Fruit fly (Drosophila melanogaster) whole organism, pupa: ENCODE data around the gene Epp.

Experiments
- CG10348 ChIP-seq: fragments of 200-800 bp; sonication (Bioruptor generic); IDR thresholded peaks from 2 replicates; pipeline ENCODE4 v1.3.6; 2022; ENCODE audit warnings: missing biosample characterization, missing genetic modification characterization
- CG12605 ChIP-seq: fragments of 200-800 bp; sonication (Bioruptor generic); IDR thresholded peaks from 2 replicates; pipeline ENCODE4 v1.3.6; 2022; ENCODE audit warnings: missing biosample characterization, missing genetic modification characterization
- CG13204 ChIP-seq: fragments of 200-800 bp; sonication (Bioruptor generic); optimal IDR thresholded peaks from 2 replicates; lab custom pipeline; 2018; ENCODE audit warnings: missing biosample characterization, mild to moderate bottlenecking, missing genetic modification characterization, moderate library complexity
- CG14655 ChIP-seq: fragments of 200-800 bp; sonication (Bioruptor generic); optimal IDR thresholded peaks from 3 replicates; lab custom pipeline; 2017; ENCODE audit warnings: mild to moderate bottlenecking, missing biosample characterization, missing genetic modification reagents, missing genetic modification characterization
- CG15710 ChIP-seq: fragments of 200-800 bp; sonication (Bioruptor generic); optimal IDR thresholded peaks from 2 replicates; lab custom pipeline; 2018; ENCODE audit warnings: missing biosample characterization, mild to moderate bottlenecking, missing genetic modification characterization, moderate library complexity
- CG17806 ChIP-seq: fragments of 200-800 bp; sonication (Bioruptor generic); optimal IDR thresholded peaks from 2 replicates; lab custom pipeline; 2018; ENCODE audit warnings: missing biosample characterization, mild to moderate bottlenecking, missing genetic modification characterization, moderate library complexity
- CG32121 ChIP-seq: fragments of 200-800 bp; sonication (Bioruptor generic); IDR thresholded peaks from 2 replicates; pipeline ENCODE4 v1.3.6; 2022; ENCODE audit warnings: missing biosample characterization, missing genetic modification characterization
- CG34367 ChIP-seq: fragments of 200-800 bp; sonication (Bioruptor generic); optimal IDR thresholded peaks from 2 replicates; lab custom pipeline; 2018; ENCODE audit warnings: missing biosample characterization, mild to moderate bottlenecking, missing genetic modification characterization
- CG4496 ChIP-seq: fragments of 200-800 bp; sonication (Bioruptor generic); IDR thresholded peaks from 3 replicates; pipeline ENCODE4 v1.3.6; 2022; ENCODE audit warnings: missing biosample characterization, missing genetic modification characterization
- CG8159 ChIP-seq: fragments of 200-800 bp; sonication (Bioruptor generic); optimal IDR thresholded peaks from 3 replicates; lab custom pipeline; 2018; ENCODE audit warnings: missing biosample characterization, mild to moderate bottlenecking, missing genetic modification characterization, moderate library complexity
- CG8301 ChIP-seq: fragments of 200-800 bp; sonication (Bioruptor generic); optimal IDR thresholded peaks from 2 replicates; lab custom pipeline; 2018; ENCODE audit warnings: missing biosample characterization, mild to moderate bottlenecking, missing genetic modification characterization
- CG9948 ChIP-seq: fragments of 200-800 bp; sonication (Bioruptor generic); optimal IDR thresholded peaks from 2 replicates; lab custom pipeline; 2018; ENCODE audit warnings: missing biosample characterization, mild to moderate bottlenecking, missing genetic modification characterization, moderate library complexity
- D1 ChIP-seq: fragments of 200-800 bp; sonication (Bioruptor generic); optimal IDR thresholded peaks from 2 replicates; lab custom pipeline; 2018; ENCODE audit warnings: missing biosample characterization, mild to moderate bottlenecking, missing genetic modification characterization, moderate library complexity
- EcR ChIP-seq: fragments of 200-800 bp; sonication (Bioruptor generic); optimal IDR thresholded peaks from 3 replicates; lab custom pipeline; 2019; ENCODE audit warnings: missing biosample characterization, missing genetic modification characterization, mild to moderate bottlenecking, moderate library complexity, missing genetic modification reagents
- Ets98B ChIP-seq: fragments of 200-800 bp; sonication (Bioruptor generic); IDR thresholded peaks from 2 replicates; pipeline ENCODE4 v1.3.6; 2022; ENCODE audit warnings: missing biosample characterization, missing genetic modification characterization
- Pif1A ChIP-seq: fragments of 200-800 bp; sonication (Bioruptor generic); optimal IDR thresholded peaks from 3 replicates; lab custom pipeline; 2016; ENCODE audit warnings: missing biosample characterization, missing genetic modification characterization
- Pif1B ChIP-seq: fragments of 200-800 bp; sonication (Bioruptor generic); optimal IDR thresholded peaks from 3 replicates; lab custom pipeline; 2016; ENCODE audit warnings: missing biosample characterization, missing genetic modification characterization
- Snoo ChIP-seq: fragments of 200-800 bp; sonication (Bioruptor generic); optimal IDR thresholded peaks from 3 replicates; lab custom pipeline; 2017; ENCODE audit warnings: missing biosample characterization, mild to moderate bottlenecking, missing genetic modification characterization, inconsistent platforms
- fd96Ca ChIP-seq: fragments of 200-800 bp; sonication (Bioruptor generic); IDR thresholded peaks from 3 replicates; pipeline ENCODE4 v1.3.6; 2022; ENCODE audit warnings: missing biosample characterization, missing genetic modification characterization
- gl ChIP-seq: fragments of 200-800 bp; sonication (Bioruptor generic); optimal IDR thresholded peaks from 2 replicates; lab custom pipeline; 2018; ENCODE audit warnings: missing biosample characterization, mild to moderate bottlenecking, missing genetic modification characterization
- rn ChIP-seq: fragments of 200-800 bp; sonication (Bioruptor generic); IDR thresholded peaks from 2 replicates; pipeline ENCODE4 v1.3.6; 2022; ENCODE audit warnings: missing biosample characterization, missing genetic modification characterization

Gene Epp

DNA sequence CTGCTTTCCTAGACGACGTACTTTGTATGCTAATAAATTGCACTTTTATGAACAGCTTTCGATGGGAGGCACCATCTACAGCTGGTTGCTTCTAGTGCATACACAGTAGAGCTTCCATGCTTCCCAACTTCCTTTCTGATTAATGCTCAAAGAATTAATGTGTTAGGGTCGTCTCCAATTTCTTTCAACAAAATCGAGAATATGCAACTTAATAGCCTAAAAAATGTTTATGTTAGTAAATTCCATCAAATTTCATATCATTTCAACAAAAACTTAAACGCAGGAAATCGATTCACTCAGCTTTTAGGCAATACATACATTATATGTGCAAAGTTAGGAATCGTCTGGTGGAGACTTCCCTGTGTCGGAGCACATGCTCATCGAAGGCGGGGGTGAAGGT, 31.4 kb upstream of the Epp start:
- TF ChIP-seq CG17806 (tag; lab: Kevin White, UChicago) (peak; percentile 51), CG15710 (peak; percentile 61), rn (GFP tag; lab: Robert Waterston, UW) (no peak), CG9948 (tag; lab: Kevin White, UChicago) (peak; percentile 69), EcR (GFP tag; lab: Kevin White, UChicago) (no peak), CG10348 (GFP tag; lab: Robert Waterston, UW) (peak; percentile 9; the same call in 1 of the 2 replicates), CG14655 (GFP tag; lab: Kevin White, UChicago) (peak; percentile 86), CG12605 (GFP tag; lab: Robert Waterston, UW) (peak; percentile 27; the same call in 1 of the 2 replicates), Pif1B (GFP tag; lab: Kevin White, UChicago) (no peak), CG32121 (GFP tag; lab: Robert Waterston, UW) (0 out of 2 replicates have a peak, but pooled peaks have one; percentile 27), CG8301 (tag; lab: Kevin White, UChicago) (peak; percentile 79), Pif1A (GFP tag; lab: Kevin White, UChicago) (peak; percentile 66), Snoo (no peak), gl (tag; lab: Kevin White, UChicago) (no peak), fd96Ca (0 out of 3 replicates have a peak, but pooled peaks have one; percentile 28), D1 (tag; lab: Kevin White, UChicago) (no peak), CG8159 (tag; lab: Kevin White, UChicago) (peak; percentile 67), CG13204 (GFP tag; lab: Kevin White, UChicago) (no peak), CG34367 (peak; percentile 43)

DNA sequence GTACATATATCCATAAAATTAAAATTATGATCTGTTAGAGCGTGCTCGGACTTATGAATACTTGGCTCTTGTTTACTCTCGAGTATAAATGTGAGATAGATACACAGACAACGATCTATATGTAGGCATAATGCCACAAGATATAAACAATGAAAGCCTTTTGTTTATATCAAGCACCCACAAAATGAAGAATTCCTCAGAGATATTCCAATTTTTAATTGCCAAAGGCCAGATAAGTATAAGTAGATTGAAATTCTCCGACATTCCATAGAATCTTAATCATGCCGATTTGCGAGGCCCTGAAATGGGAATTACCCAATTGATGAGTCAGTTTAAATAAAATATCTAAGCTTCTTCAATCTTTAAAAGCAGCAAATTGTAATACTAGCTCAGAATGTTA, 29.2 kb upstream of the Epp start:
- TF ChIP-seq gl (tag; lab: Kevin White, UChicago) = no peak
- no peak for TF ChIP-seq D1 (tag; lab: Kevin White, UChicago)
- TF ChIP-seq Pif1B (GFP tag; lab: Kevin White, UChicago) = no peak
- no peak for TF ChIP-seq CG14655 (GFP tag; lab: Kevin White, UChicago)
- no peak for TF ChIP-seq CG17806 (tag; lab: Kevin White, UChicago)
- no peak for TF ChIP-seq Pif1A (GFP tag; lab: Kevin White, UChicago)
- TF ChIP-seq CG15710 = no peak

DNA sequence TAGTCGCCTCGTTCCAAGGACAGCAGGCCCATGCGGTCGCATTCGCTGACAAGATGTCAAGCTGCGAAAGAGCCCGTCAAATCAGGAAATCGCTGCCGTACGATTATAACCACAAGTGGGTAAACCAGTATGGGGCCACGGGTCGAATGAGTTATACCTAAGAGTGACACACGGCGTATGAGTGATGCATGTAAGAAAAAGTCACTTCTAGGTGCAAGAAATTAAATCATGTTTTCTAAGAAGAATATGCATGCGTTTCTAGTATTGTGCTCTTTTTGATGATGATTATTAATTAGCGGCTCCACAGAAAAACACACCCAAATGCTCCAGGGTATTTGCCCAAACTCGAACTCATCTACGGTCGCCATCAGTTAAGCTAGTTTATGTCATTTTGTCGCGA, 24.9 kb upstream of the Epp start:
- TF ChIP-seq fd96Ca = no peak
- TF ChIP-seq Pif1A (GFP tag; lab: Kevin White, UChicago) = peak; percentile 9
- no peak for TF ChIP-seq rn (GFP tag; lab: Robert Waterston, UW)
- TF ChIP-seq D1 (tag; lab: Kevin White, UChicago) = no peak
- TF ChIP-seq CG9948 (tag; lab: Kevin White, UChicago) = no peak
- no peak for TF ChIP-seq Ets98B (GFP tag; lab: Robert Waterston, UW)
- no peak for TF ChIP-seq CG10348 (GFP tag; lab: Robert Waterston, UW)
- TF ChIP-seq CG14655 (GFP tag; lab: Kevin White, UChicago) = peak; percentile 29
- TF ChIP-seq Pif1B (GFP tag; lab: Kevin White, UChicago) = no peak
- no peak for TF ChIP-seq CG34367
- TF ChIP-seq CG8159 (tag; lab: Kevin White, UChicago) = no peak
- TF ChIP-seq CG4496 (GFP tag; lab: Robert Waterston, UW) = no peak
- peak; percentile 14 for TF ChIP-seq CG17806 (tag; lab: Kevin White, UChicago)
- no peak for TF ChIP-seq CG12605 (GFP tag; lab: Robert Waterston, UW)
- TF ChIP-seq CG15710 = no peak
- TF ChIP-seq CG13204 (GFP tag; lab: Kevin White, UChicago) = no peak

DNA sequence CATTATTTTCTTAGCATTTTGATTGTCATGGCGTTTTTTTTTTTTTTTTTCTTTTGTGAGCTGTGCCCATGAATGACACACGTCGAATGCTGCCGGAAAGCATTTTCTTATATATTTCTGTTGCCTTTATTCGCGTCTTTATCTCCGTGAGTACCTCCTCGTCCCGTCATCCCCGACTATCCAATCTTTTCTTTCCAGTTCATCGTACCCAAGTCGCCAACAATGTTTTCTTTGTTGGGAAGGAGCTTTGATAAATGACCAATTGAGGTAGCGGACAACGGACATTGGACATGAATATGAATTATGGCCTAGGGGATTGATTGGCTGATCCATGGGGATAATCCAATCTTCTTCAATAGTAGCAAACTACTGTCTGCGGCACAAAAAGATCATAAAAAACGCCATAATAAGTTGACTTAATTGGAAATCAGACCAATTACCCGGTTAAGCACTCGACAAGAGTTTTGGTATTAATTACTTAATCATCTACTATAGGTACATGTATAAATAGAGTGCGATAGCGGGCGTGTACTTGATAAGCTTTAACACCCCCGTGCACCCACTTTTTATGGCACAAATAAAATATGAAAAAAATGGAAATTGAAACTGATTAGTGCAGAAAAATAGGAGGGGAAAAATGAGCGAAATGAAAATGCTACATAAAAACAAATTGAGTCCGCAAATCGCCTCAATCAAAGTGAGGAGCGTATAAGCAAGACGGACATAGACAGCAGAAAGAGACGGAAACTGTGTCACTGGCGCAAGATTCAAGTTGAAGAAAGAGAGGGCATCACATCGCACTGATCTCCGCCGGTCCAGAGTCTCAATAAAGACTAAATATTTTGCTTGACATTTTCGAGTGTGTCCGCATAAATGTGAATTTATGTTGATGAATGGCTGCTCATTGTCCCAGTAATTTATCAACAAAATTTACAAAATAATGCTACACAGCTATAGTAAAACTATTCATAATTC, 23.5 kb upstream of the Epp start:
- TF ChIP-seq Ets98B (GFP tag; lab: Robert Waterston, UW) = 0 out of 2 replicates have a peak, but pooled peaks have one; percentile 22
- peak; percentile 92 for TF ChIP-seq EcR (GFP tag; lab: Kevin White, UChicago)
- peak; percentile 34; the same call in 1 of the 3 replicates for TF ChIP-seq CG4496 (GFP tag; lab: Robert Waterston, UW)
- TF ChIP-seq CG12605 (GFP tag; lab: Robert Waterston, UW) = 0 out of 2 replicates have a peak, but pooled peaks have one; percentile 45
- TF ChIP-seq CG8301 (tag; lab: Kevin White, UChicago) = no peak
- TF ChIP-seq fd96Ca = 0 out of 3 replicates have a peak, but pooled peaks have one; percentile 45
- 0 out of 2 replicates have a peak, but pooled peaks have one; percentile 19 for TF ChIP-seq CG32121 (GFP tag; lab: Robert Waterston, UW)
- no peak for TF ChIP-seq Pif1B (GFP tag; lab: Kevin White, UChicago)
- no peak for TF ChIP-seq CG17806 (tag; lab: Kevin White, UChicago)

DNA sequence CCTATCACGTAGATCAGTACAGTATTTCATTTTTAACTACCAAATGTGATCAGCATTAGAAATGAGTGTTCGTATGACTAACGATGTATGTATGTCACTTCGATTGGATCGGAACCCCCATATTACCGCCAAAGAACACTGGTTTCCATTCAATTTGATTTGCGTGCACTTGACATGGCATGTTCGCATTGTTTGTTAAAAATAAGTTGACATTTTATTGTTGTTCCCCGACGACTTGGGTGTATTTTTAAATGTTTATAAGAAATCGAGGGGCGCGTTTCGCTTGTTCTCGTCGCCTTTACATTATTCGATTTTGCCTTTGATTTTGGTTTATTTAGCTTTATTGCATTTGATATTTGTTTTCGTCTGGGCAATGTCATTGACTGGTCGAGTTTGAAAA, 22.7 kb upstream of the Epp start:
- TF ChIP-seq EcR (GFP tag; lab: Kevin White, UChicago) (no peak), CG34367 (no peak), CG32121 (GFP tag; lab: Robert Waterston, UW) (no peak), CG8159 (tag; lab: Kevin White, UChicago) (no peak), CG10348 (GFP tag; lab: Robert Waterston, UW) (no peak), rn (GFP tag; lab: Robert Waterston, UW) (no peak), Snoo (no peak), CG9948 (tag; lab: Kevin White, UChicago) (no peak), CG15710 (no peak), D1 (tag; lab: Kevin White, UChicago) (no peak), Pif1B (GFP tag; lab: Kevin White, UChicago) (no peak), CG14655 (GFP tag; lab: Kevin White, UChicago) (no peak)
